Fruit fly (Drosophila melanogaster): ENCODE data around the gene CG31676.

Gene CG31676

DNA sequence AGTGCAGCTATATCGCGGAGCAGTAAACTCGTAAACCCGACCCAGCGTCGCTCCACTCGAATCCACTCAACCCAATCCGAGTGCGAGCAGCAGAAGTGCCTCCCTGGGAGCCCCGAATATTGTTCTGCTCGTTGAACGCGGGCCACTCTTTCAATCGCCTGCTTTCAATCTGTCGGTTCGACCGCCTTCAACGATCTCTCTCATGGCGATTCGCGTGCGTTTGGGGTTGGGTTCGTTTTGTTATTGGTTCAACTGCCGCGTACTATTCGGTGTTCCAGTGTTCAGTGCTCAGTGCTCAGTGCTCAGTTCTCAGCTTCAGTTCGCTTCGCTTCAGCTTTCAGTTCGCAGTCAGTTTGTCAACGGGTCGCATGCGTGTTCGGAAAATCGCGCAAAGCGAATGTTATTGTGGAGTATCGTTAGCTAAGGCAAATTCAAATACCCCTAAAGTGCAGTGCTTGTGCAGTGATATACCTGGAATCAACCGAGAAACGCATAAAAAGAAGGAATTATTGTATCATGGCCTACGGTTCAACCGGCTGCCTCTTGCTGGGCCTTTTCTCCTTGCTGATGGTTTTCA lies at the start of gene CG31676:
Gene CG31676, plus strand, starts transcription at position 289 of the 577 bp plus-strand sequence.
- TF ChIP-seq D1 (tag; optimal IDR thresholded peaks at IDR 0.05), result no peak
- TF ChIP-seq CG34367 (tag; optimal IDR thresholded peaks at IDR 0.05), result no peak
- TF ChIP-seq Snoo (tag; optimal IDR thresholded peaks at IDR 0.05), result no peak
- TF ChIP-seq Ets98B (GFP tag; IDR thresholded peaks at IDR 0.05), result no peak; the same call in 1 of the 2 replicates
- TF ChIP-seq CG10348 (GFP tag; IDR thresholded peaks at IDR 0.05), result no peak

DNA sequence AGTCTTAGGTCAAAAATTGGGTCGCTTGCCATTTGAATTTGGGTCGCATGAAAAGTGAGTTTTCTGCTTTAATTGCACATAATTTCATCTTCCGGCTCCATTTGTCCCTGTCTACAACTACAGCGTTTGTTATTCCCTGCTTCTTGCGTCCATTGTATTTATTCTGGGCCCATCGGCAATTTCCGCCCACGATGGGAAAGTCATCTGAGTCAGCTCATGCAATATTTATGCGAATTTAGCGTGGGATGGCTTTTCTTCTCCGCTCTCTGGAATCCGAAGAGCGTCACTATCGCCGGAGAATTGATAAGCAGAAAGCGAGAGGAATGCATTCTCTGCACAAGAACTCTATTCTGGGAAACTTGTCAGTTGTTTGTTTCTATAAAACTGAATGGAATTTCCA lies 48.0 kb upstream of the CG31676 start:
- TF ChIP-seq CG13204 (GFP tag; optimal IDR thresholded peaks at IDR 0.05), result no peak
- no peak for TF ChIP-seq D1 (tag; optimal IDR thresholded peaks at IDR 0.05)
- no peak for TF ChIP-seq CG17806 (tag; optimal IDR thresholded peaks at IDR 0.05)

DNA sequence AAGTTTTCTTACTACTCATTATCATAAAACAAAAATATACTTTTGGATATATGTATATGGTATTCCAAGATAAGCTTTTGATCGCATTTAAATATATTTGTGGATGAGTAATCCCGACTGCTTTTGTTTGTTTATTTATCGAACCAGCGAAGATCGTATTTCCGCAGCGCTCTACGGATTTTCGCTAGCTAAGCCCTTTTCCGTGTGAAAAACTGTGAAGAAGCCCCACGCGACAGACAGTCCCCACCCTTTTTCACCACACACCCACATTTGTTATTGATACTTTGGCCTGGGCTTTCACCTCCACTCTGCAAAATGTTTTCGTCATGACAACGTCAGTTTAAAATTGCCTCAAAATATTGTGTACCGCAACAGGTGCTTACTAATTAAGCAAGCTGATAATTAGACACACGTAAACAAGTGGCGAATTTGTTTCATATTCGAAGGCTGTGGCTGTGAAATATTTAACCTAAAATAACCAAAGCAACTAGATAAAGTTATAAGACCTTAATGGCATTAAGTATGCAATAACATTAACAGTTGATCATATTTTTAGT lies 47.5 kb upstream of the CG31676 start:
- TF ChIP-seq Snoo (tag; optimal IDR thresholded peaks at IDR 0.05) (no peak), CG15710 (tag; optimal IDR thresholded peaks at IDR 0.05) (no peak), CG8301 (tag; optimal IDR thresholded peaks at IDR 0.05) (no peak), rn (GFP tag; IDR thresholded peaks at IDR 0.05) (no peak), CG12605 (GFP tag; IDR thresholded peaks at IDR 0.05) (no peak)

DNA sequence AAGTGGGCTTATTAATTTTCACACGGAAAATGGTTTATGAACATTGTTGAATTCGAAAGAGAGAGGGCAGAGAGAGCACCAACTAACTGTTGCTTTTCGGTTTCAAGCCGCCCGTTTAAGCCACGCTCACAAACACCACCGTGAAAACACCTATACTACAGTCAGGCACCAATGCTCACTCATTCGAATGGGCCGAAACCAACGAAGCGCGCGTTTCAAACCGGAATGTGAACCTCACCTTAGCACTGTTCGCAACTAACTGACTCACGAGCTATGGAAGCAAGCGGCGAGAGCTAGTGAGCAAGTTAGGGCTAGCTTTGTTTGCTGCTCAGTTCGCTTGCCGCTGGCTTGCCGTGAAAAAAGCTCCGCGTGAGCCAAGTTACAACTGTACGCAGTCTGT lies 46.7 kb upstream of the CG31676 start:
- TF ChIP-seq CG4496 (GFP tag; IDR thresholded peaks at IDR 0.05) (peak; percentile 56; the same call in 1 of the 3 replicates), Pif1A (GFP tag; optimal IDR thresholded peaks at IDR 0.05) (peak; percentile 6), CG8159 (tag; optimal IDR thresholded peaks at IDR 0.05) (no peak), fd96Ca (GFP tag; IDR thresholded peaks at IDR 0.05) (no peak), Snoo (tag; optimal IDR thresholded peaks at IDR 0.05) (peak; percentile 36), Ets98B (GFP tag; IDR thresholded peaks at IDR 0.05) (peak; percentile 56; the same call in 1 of the 2 replicates), CG12605 (GFP tag; IDR thresholded peaks at IDR 0.05) (peak; percentile 35)

DNA sequence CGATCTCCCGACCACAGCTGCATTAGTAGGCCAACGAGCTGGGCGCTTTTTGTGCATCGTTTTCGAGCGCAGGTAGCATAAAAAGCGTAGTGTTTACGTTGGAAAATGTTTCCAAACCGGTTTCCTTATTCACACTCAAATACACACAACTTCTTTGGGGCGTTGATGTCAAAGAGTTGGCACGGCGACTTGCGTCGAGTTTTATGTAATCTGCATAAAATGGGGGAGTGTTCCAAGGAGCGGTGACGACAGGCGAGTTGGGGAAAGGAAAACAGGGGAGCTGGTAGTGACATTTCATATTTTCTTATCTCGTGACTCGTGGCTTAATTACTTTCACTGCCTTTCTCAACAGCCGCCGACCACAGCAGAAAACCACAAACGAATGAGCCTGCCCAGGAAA lies 45.9 kb upstream of the CG31676 start:
- TF ChIP-seq EcR (GFP tag; optimal IDR thresholded peaks at IDR 0.05) (no peak), CG4496 (GFP tag; IDR thresholded peaks at IDR 0.05) (peak; percentile 78)

DNA sequence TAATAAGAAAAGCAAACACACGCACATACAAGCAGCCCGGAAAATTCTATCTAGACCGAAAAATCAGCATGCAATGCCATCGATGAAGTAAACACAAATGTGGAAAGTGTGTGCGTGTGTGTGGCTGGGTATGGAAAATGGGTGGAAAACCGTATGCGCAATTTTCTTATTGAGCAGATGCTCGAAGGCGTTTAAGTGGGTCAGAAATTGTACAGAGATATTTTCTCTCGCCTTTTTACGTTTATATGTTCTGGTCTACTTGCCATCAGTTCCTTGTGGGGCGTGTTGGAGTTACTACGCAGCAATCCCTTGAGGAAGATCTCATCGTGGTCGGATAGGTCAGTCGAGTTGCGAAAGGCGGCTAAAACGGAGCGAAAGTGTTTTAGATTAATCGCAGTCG lies 44.8 kb upstream of the CG31676 start:
- no peak for TF ChIP-seq CG15710 (tag; optimal IDR thresholded peaks at IDR 0.05)
- no peak for TF ChIP-seq gl (tag; optimal IDR thresholded peaks at IDR 0.05)
- TF ChIP-seq CG14655 (GFP tag; optimal IDR thresholded peaks at IDR 0.05), result no peak

DNA sequence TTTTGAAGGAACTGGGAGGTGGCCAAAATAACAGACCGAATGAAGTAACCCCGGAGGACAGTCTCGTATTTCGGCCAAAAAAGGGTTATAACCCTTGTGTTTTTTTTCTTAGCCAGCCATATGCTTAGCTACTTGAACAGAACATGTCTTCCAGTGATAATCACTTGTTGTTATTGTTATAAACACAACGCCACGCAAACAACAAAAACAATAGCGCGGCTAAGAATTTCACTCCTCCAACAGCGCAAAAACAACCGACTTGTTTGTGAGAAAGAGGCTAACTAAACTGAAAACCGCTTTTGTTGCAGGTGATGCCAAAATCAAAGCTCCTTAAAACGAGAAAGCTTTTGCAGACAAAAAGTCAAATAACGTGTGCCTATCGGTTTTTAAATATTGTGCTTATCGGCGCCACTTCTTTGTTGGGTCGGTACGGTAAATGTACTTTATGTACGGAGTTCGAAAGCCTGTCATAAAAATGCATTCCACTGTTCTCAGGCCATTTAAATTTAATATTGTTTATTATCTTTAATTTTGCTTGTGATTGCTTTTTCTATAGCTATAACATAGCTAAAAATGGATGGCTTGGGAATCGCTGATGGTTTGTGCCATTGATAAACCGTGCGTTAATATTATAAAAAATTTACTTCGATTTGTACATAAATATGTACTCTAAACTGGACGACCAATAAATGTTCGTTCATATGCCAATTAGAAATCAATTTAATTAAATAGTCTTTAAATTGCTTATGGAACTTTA lies 43.6 kb upstream of the CG31676 start, which contains the start of gene vari:
Gene vari, minus strand, starts transcription at position 285 of the 757 bp plus-strand sequence.
- TF ChIP-seq CG13204 (GFP tag; optimal IDR thresholded peaks at IDR 0.05), result no peak
- peak; percentile 4 for TF ChIP-seq EcR (GFP tag; optimal IDR thresholded peaks at IDR 0.05)
- TF ChIP-seq CG34367 (tag; optimal IDR thresholded peaks at IDR 0.05), result no peak
- TF ChIP-seq rn (GFP tag; IDR thresholded peaks at IDR 0.05), result no peak
- no peak for TF ChIP-seq CG10348 (GFP tag; IDR thresholded peaks at IDR 0.05)
- TF ChIP-seq CG32121 (GFP tag; IDR thresholded peaks at IDR 0.05), result no peak
- TF ChIP-seq Ets98B (GFP tag; IDR thresholded peaks at IDR 0.05), result peak; percentile 20; the same call in 1 of the 2 replicates
- TF ChIP-seq CG4496 (GFP tag; IDR thresholded peaks at IDR 0.05), result peak; percentile 0; the same call in 1 of the 3 replicates

DNA sequence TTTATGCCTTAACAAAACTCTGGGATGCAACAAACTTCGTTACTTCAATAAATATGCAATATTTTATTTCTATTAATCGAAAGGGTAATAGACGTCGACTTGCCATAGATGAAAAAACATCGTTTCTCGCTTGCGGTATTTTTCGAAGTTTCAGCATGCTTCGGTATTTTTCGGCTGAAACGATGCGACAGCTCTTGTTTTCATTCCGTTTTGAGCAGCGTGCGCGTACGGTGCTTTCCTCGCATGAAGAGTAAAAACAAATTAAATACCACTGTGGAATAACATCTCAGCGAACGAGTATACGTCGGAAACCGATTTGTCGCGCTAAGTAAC lies 43.1 kb upstream of the CG31676 start, which contains the start of gene CG9328:
Gene CG9328, plus strand, starts transcription at position 201 of the 333 bp plus-strand sequence.
- TF ChIP-seq CG13204 (GFP tag; optimal IDR thresholded peaks at IDR 0.05) (no peak), CG8301 (tag; optimal IDR thresholded peaks at IDR 0.05) (peak; percentile 38), CG12605 (GFP tag; IDR thresholded peaks at IDR 0.05) (peak; percentile 37; the same call in 1 of the 2 replicates), fd96Ca (GFP tag; IDR thresholded peaks at IDR 0.05) (peak; percentile 9; the same call in 1 of the 3 replicates), CG17806 (tag; optimal IDR thresholded peaks at IDR 0.05) (peak; percentile 49), Ets98B (GFP tag; IDR thresholded peaks at IDR 0.05) (peak; percentile 67), Snoo (tag; optimal IDR thresholded peaks at IDR 0.05) (peak; percentile 54), Pif1A (GFP tag; optimal IDR thresholded peaks at IDR 0.05) (peak; percentile 57), CG8159 (tag; optimal IDR thresholded peaks at IDR 0.05) (peak; percentile 38), CG15710 (tag; optimal IDR thresholded peaks at IDR 0.05) (no peak), CG32121 (GFP tag; IDR thresholded peaks at IDR 0.05) (peak; percentile 45; the same call in 1 of the 2 replicates), CG10348 (GFP tag; IDR thresholded peaks at IDR 0.05) (no peak), CG4496 (GFP tag; IDR thresholded peaks at IDR 0.05) (peak; percentile 71; the same call in 1 of the 3 replicates), rn (GFP tag; IDR thresholded peaks at IDR 0.05) (no peak), CG9948 (tag; optimal IDR thresholded peaks at IDR 0.05) (peak; percentile 37), CG14655 (GFP tag; optimal IDR thresholded peaks at IDR 0.05) (no peak)

Data from whole organism, pupa.